Worm (Caenorhabditis elegans): Measurements from ENCODE around the gene Y15E3A.4.

Gene Y15E3A.4

ce11 chrX:15336392-15336791, 5.6 kb downstream of the Y15E3A.4 start:
- TF ChIP-seq unc-62 (GFP tag; optimal IDR thresholded peaks at IDR 0.05), result no peak
- no peak for TF ChIP-seq nhr-11 (tag; optimal IDR thresholded peaks at IDR 0.05)
- no peak for TF ChIP-seq nhr-23 (tag; optimal IDR thresholded peaks at IDR 0.05)
- TF ChIP-seq nhr-12 (tag; optimal IDR thresholded peaks at IDR 0.05), result no peak
- no peak for TF ChIP-seq C34F6.9 (tag; optimal IDR thresholded peaks at IDR 0.05)
- no peak for TF ChIP-seq nhr-25 (tag; optimal IDR thresholded peaks at IDR 0.05)
- TF ChIP-seq mbf-1 (tag; optimal IDR thresholded peaks at IDR 0.05), result no peak
- TF ChIP-seq lsy-2 (tag; optimal IDR thresholded peaks at IDR 0.05), result no peak

ce11 chrX:15338195-15338594, 7.4 kb downstream of the Y15E3A.4 start:
- TF ChIP-seq ztf-11 (tag; optimal IDR thresholded peaks at IDR 0.05) (no peak), nhr-129 (tag; optimal IDR thresholded peaks at IDR 0.05) (peak; percentile 26), lsy-2 (tag; optimal IDR thresholded peaks at IDR 0.05) (peak in 1 of 2 experiments; percentile 27), F13H6.1 (tag; optimal IDR thresholded peaks at IDR 0.05) (peak; percentile 74), C34F6.9 (tag; optimal IDR thresholded peaks at IDR 0.05) (peak; percentile 45), sma-9 (GFP tag; optimal IDR thresholded peaks at IDR 0.05) (peak; percentile 57), sma-9 (tag; optimal IDR thresholded peaks at IDR 0.05) (no peak), nhr-10 (tag; optimal IDR thresholded peaks at IDR 0.05) (no peak)

ce11 chrX:15339807-15340596, 9.2 kb downstream of the Y15E3A.4 start, which contains the start of gene Y15E3A.5:
Gene Y15E3A.5 (plus strand): TSS chrX:15340558.
- TF ChIP-seq fos-1 (tag; optimal IDR thresholded peaks at IDR 0.05) (peak; percentile 72), ceh-16 (tag; optimal IDR thresholded peaks at IDR 0.05) (no peak), C34F6.9 (tag; optimal IDR thresholded peaks at IDR 0.05) (peak; percentile 50), F13H6.1 (tag; optimal IDR thresholded peaks at IDR 0.05) (peak; percentile 65), nhr-21 (tag; optimal IDR thresholded peaks at IDR 0.05) (peak; percentile 56), nhr-6 (tag; optimal IDR thresholded peaks at IDR 0.05) (peak; percentile 50), peb-1 (tag; optimal IDR thresholded peaks at IDR 0.05) (no peak), blmp-1 (tag; optimal IDR thresholded peaks at IDR 0.05; ENCODE audit: insufficient read depth) (peak; percentile 76), nhr-25 (tag; optimal IDR thresholded peaks at IDR 0.05) (peak; percentile 94), sma-9 (GFP tag; optimal IDR thresholded peaks at IDR 0.05) (peak; percentile 87), sma-9 (tag; optimal IDR thresholded peaks at IDR 0.05) (no peak), crh-2 (tag; optimal IDR thresholded peaks at IDR 0.05) (peak; percentile 74), alr-1 (tag; optimal IDR thresholded peaks at IDR 0.05) (no peak), snpc-4 (tag; optimal IDR thresholded peaks at IDR 0.05) (no peak), nhr-10 (tag; optimal IDR thresholded peaks at IDR 0.05) (no peak), nhr-129 (tag; optimal IDR thresholded peaks at IDR 0.05) (peak; percentile 89), gmeb-1 (tag; optimal IDR thresholded peaks at IDR 0.05) (peak; percentile 61), sma-3 (GFP tag; optimal IDR thresholded peaks at IDR 0.05) (peak; percentile 82), ztf-4 (tag; optimal IDR thresholded peaks at IDR 0.05) (peak; percentile 55), lin-13 (GFP tag; optimal IDR thresholded peaks at IDR 0.05) (peak; percentile 29)

- no peak for TF ChIP-seq nhr-25 (tag; optimal IDR thresholded peaks at IDR 0.05)
- peak; percentile 57 for TF ChIP-seq sma-9 (GFP tag; optimal IDR thresholded peaks at IDR 0.05)
- no peak for TF ChIP-seq sma-9 (tag; optimal IDR thresholded peaks at IDR 0.05)
- peak; percentile 58 for TF ChIP-seq F13H6.1 (tag; optimal IDR thresholded peaks at IDR 0.05)
- no peak for TF ChIP-seq lin-13 (GFP tag; optimal IDR thresholded peaks at IDR 0.05)
- TF ChIP-seq mdl-1 (tag; optimal IDR thresholded peaks at IDR 0.05), result peak in 1 of 2 experiments; percentile 11
- no peak for TF ChIP-seq nhr-237 (tag; optimal IDR thresholded peaks at IDR 0.05)
- no peak for TF ChIP-seq zag-1 (tag; optimal IDR thresholded peaks at IDR 0.05)
- TF ChIP-seq ama-1 (optimal IDR thresholded peaks at IDR 0.05), result peak; percentile 54
These were observed 10.0 kb downstream of the Y15E3A.4 start for ce11 chrX:15340743-15341142.

ce11 chrX:15342092-15342491, 11.3 kb downstream of the Y15E3A.4 start:
- TF ChIP-seq ceh-16 (tag; optimal IDR thresholded peaks at IDR 0.05) (no peak), sem-4 (tag; optimal IDR thresholded peaks at IDR 0.05) (peak; percentile 35), ama-1 (optimal IDR thresholded peaks at IDR 0.05) (no peak), mab-5 (tag; optimal IDR thresholded peaks at IDR 0.05) (no peak), mbf-1 (tag; optimal IDR thresholded peaks at IDR 0.05) (no peak), R02D3.7 (tag; optimal IDR thresholded peaks at IDR 0.05) (no peak), egl-27 (tag; optimal IDR thresholded peaks at IDR 0.05) (no peak), lin-11 (tag; optimal IDR thresholded peaks at IDR 0.05) (peak; percentile 20), nhr-25 (tag; optimal IDR thresholded peaks at IDR 0.05) (no peak), unc-62 (GFP tag; optimal IDR thresholded peaks at IDR 0.05) (no peak), crh-2 (tag; optimal IDR thresholded peaks at IDR 0.05) (no peak), blmp-1 (tag; optimal IDR thresholded peaks at IDR 0.05; ENCODE audit: insufficient read depth) (no peak), lsy-2 (tag; optimal IDR thresholded peaks at IDR 0.05) (peak in 1 of 2 experiments; percentile 23), skn-1 (tag; optimal IDR thresholded peaks at IDR 0.05) (no peak), nhr-21 (tag; optimal IDR thresholded peaks at IDR 0.05) (no peak), elt-3 (tag; optimal IDR thresholded peaks at IDR 0.05) (no peak), mdl-1 (tag; optimal IDR thresholded peaks at IDR 0.05) (peak; percentile 49 to 59), unc-55 (GFP tag; optimal IDR thresholded peaks at IDR 0.05) (peak; percentile 10), lin-39 (tag; optimal IDR thresholded peaks at IDR 0.05) (no peak), elt-1 (tag; optimal IDR thresholded peaks at IDR 0.05) (no peak), nhr-237 (tag; optimal IDR thresholded peaks at IDR 0.05) (no peak), nhr-6 (tag; optimal IDR thresholded peaks at IDR 0.05) (no peak), F13H6.1 (tag; optimal IDR thresholded peaks at IDR 0.05) (peak; percentile 57), snpc-4 (tag; optimal IDR thresholded peaks at IDR 0.05) (peak; percentile 11), nhr-12 (tag; optimal IDR thresholded peaks at IDR 0.05) (no peak), nhr-11 (tag; optimal IDR thresholded peaks at IDR 0.05) (no peak), ztf-4 (tag; optimal IDR thresholded peaks at IDR 0.05) (no peak)

All from whole organism, L2 larva.